Worm (Caenorhabditis elegans) whole organism, late embryonic: ENCODE measurements around the gene mdf-1.

Source experiments
- F13H6.1 ChIP-seq: sonication (generic microtip); optimal IDR thresholded peaks from 2 replicates; lab custom pipeline; 2016; ENCODE audit warnings: missing genetic modification characterization, missing compliant biosample characterization
- ama-1 ChIP-seq: fragments of 150-350 bp; optimal IDR thresholded peaks from 2 replicates; lab custom pipeline; 2014
- ceh-22 ChIP-seq: sonication (generic microtip); optimal IDR thresholded peaks from 2 replicates; lab custom pipeline; 2017; ENCODE audit warnings: missing biosample characterization, missing genetic modification characterization
- ceh-24 ChIP-seq: sonication (generic microtip); optimal IDR thresholded peaks from 2 replicates; lab custom pipeline; 2016; ENCODE audit warnings: mild to moderate bottlenecking, missing genetic modification characterization, missing compliant biosample characterization
- ceh-6 ChIP-seq: fragments of 200-800 bp; sonication (Bioruptor generic); optimal IDR thresholded peaks from 2 replicates; lab custom pipeline; 2018; ENCODE audit warnings: mild to moderate bottlenecking, missing genetic modification characterization, missing compliant biosample characterization
- elt-2 ChIP-seq: sonication (generic microtip); optimal IDR thresholded peaks from 2 replicates; lab custom pipeline; 2016; ENCODE audit warnings: missing genetic modification reagents, missing genetic modification characterization, missing compliant biosample characterization
- fkh-10 ChIP-seq: fragments of 150-350 bp; optimal IDR thresholded peaks from 2 replicates; lab custom pipeline; 2014; ENCODE audit warnings: missing biosample characterization, missing genetic modification reagents, missing genetic modification characterization
- gmeb-2 ChIP-seq: sonication (generic microtip); optimal IDR thresholded peaks from 2 replicates; lab custom pipeline; 2016; ENCODE audit warnings: missing genetic modification characterization, inconsistent platforms, missing compliant biosample characterization
- hlh-8 ChIP-seq: sonication (generic microtip); optimal IDR thresholded peaks from 2 replicates; lab custom pipeline; 2016; ENCODE audit warnings: missing genotype, missing genetic modification characterization, missing compliant biosample characterization
- lim-6 ChIP-seq: sonication (generic microtip); optimal IDR thresholded peaks from 2 replicates; lab custom pipeline; 2016; ENCODE audit warnings: missing genetic modification characterization, missing compliant biosample characterization
- nhr-11 ChIP-seq: fragments of 150-350 bp; optimal IDR thresholded peaks from 2 replicates; lab custom pipeline; 2014; ENCODE audit warnings: missing biosample characterization, missing genetic modification characterization
- pha-4 ChIP-seq: fragments of 150-350 bp; optimal IDR thresholded peaks from 2 replicates; lab custom pipeline; 2018; ENCODE audit warnings: missing biosample characterization, missing genetic modification reagents, missing genetic modification characterization
- rnt-1 ChIP-seq: sonication (generic microtip); optimal IDR thresholded peaks from 2 replicates; lab custom pipeline; 2016; ENCODE audit warnings: missing genetic modification characterization, missing compliant biosample characterization
- sdc-2 ChIP-seq: sonication (generic microtip); optimal IDR thresholded peaks from 2 replicates; lab custom pipeline; 2016; ENCODE audit warnings: missing genotype, missing genetic modification characterization, missing compliant biosample characterization

ce11 chrV:9571056-9571455 lies 27.0 kb upstream of the mdf-1 start:
- TF ChIP-seq ama-1 (lab: Kevin White, UChicago): no peak
- TF ChIP-seq sdc-2 (tag; lab: Kevin White, UChicago): no peak
- TF ChIP-seq elt-2 (tag; lab: Kevin White, UChicago): peak; percentile 3
- TF ChIP-seq ceh-24: no peak
- no peak for TF ChIP-seq ceh-22 (tag; lab: Kevin White, UChicago)
- no peak for TF ChIP-seq nhr-11 (tag; lab: Kevin White, UChicago)
- TF ChIP-seq F13H6.1 (tag; lab: Kevin White, UChicago): no peak
- TF ChIP-seq lim-6 (tag; lab: Kevin White, UChicago): no peak
- no peak for TF ChIP-seq hlh-8 (tag; lab: Kevin White, UChicago)
- no peak for TF ChIP-seq pha-4 (tag; lab: Kevin White, UChicago)
- TF ChIP-seq gmeb-2: no peak
- TF ChIP-seq rnt-1: no peak
- no peak for TF ChIP-seq fkh-10 (GFP tag; lab: Kevin White, UChicago)
- TF ChIP-seq ceh-6 (GFP tag; lab: Kevin White, UChicago): no peak
